Fruit fly (Drosophila melanogaster) whole organism, embryonic: ENCODE data around the gene CG31792.

Experiments used
- BEAF-32 ChIP-seq: fragments of 200-800 bp; sonication (Bioruptor generic); optimal IDR thresholded peaks from 3 replicates; lab custom pipeline; 2017; ENCODE audit warnings: missing biosample characterization, missing genetic modification characterization, mild to moderate bottlenecking, moderate library complexity, missing genetic modification reagents
- CG10267 ChIP-seq: fragments of 200-800 bp; sonication (Bioruptor generic); optimal IDR thresholded peaks from 2 replicates; lab custom pipeline; 2018; ENCODE audit warnings: missing biosample characterization, mild to moderate bottlenecking, missing genetic modification characterization, moderate library complexity
- CG10274 ChIP-seq: fragments of 200-800 bp; sonication (Bioruptor generic); optimal IDR thresholded peaks from 3 replicates; lab custom pipeline; 2017; ENCODE audit warnings: missing biosample characterization, mild to moderate bottlenecking, missing genetic modification characterization
- CG10565 ChIP-seq: fragments of 200-800 bp; sonication (Bioruptor generic); optimal IDR thresholded peaks from 3 replicates; lab custom pipeline; 2016; ENCODE audit warnings: missing biosample characterization, mild to moderate bottlenecking, missing genetic modification characterization
- CG11093 ChIP-seq: fragments of 200-800 bp; sonication (Bioruptor generic); IDR thresholded peaks from 3 replicates; pipeline ENCODE4 v1.3.6; 2022; ENCODE audit warnings: missing biosample characterization, missing genetic modification characterization
- CG12071 ChIP-seq: fragments of 200-800 bp; sonication (Bioruptor generic); optimal IDR thresholded peaks from 3 replicates; lab custom pipeline; 2018; ENCODE audit warnings: missing biosample characterization, mild to moderate bottlenecking, missing genetic modification characterization
- CG12236 ChIP-seq: fragments of 200-800 bp; sonication (Bioruptor generic); optimal IDR thresholded peaks from 2 replicates; lab custom pipeline; 2016; ENCODE audit warnings: missing biosample characterization, missing genetic modification characterization
- CG15514 ChIP-seq: fragments of 200-800 bp; sonication (Bioruptor generic); optimal IDR thresholded peaks from 3 replicates; lab custom pipeline; 2017; ENCODE audit warnings: missing biosample characterization, missing genetic modification characterization, mild to moderate bottlenecking, moderate library complexity, missing genetic modification reagents
- CG2116 ChIP-seq: fragments of 200-800 bp; sonication (Bioruptor generic); optimal IDR thresholded peaks from 3 replicates; lab custom pipeline; 2018; ENCODE audit warnings: missing biosample characterization, mild to moderate bottlenecking, missing genetic modification characterization
- CG2120 ChIP-seq: fragments of 200-800 bp; sonication (Bioruptor generic); optimal IDR thresholded peaks from 3 replicates; lab custom pipeline; 2016; ENCODE audit warnings: missing biosample characterization, missing genetic modification characterization
- CG2202 ChIP-seq: fragments of 200-800 bp; sonication (Bioruptor generic); optimal IDR thresholded peaks from 2 replicates; lab custom pipeline; 2018; ENCODE audit warnings: missing biosample characterization, mild to moderate bottlenecking, missing genetic modification characterization
- CG2889 ChIP-seq: fragments of 200-800 bp; sonication (Bioruptor generic); IDR thresholded peaks from 3 replicates; pipeline ENCODE4 v1.3.6; 2022; ENCODE audit warnings: missing biosample characterization, missing genetic modification characterization
- CG30020 ChIP-seq: fragments of 200-800 bp; optimal IDR thresholded peaks from 2 replicates; lab custom pipeline; 2019; ENCODE audit warnings: missing biosample characterization, mild to moderate bottlenecking, missing genetic modification characterization, moderate library complexity
- CG30403 ChIP-seq: fragments of 200-800 bp; sonication (Bioruptor generic); optimal IDR thresholded peaks from 3 replicates; lab custom pipeline; 2016; ENCODE audit warnings: missing biosample characterization, missing genetic modification characterization
- CG42726 ChIP-seq: fragments of 200-800 bp; sonication (Bioruptor generic); IDR thresholded peaks from 2 replicates; pipeline ENCODE4 v1.3.6; 2022; ENCODE audit warnings: missing biosample characterization, missing genetic modification characterization; ENCODE audit not compliant: partially characterized antibody
- CG6254 ChIP-seq: fragments of 200-800 bp; sonication (Bioruptor generic); optimal IDR thresholded peaks from 3 replicates; lab custom pipeline; 2017; ENCODE audit warnings: mild to moderate bottlenecking, missing biosample characterization, missing genetic modification reagents, missing genetic modification characterization
- CG6813 ChIP-seq: fragments of 200-800 bp; sonication (Bioruptor generic); optimal IDR thresholded peaks from 2 replicates; lab custom pipeline; 2017; ENCODE audit warnings: missing biosample characterization, missing genetic modification characterization, mild to moderate bottlenecking, moderate library complexity, missing genetic modification reagents
- CG6854 ChIP-seq: fragments of 200-800 bp; sonication (Bioruptor generic); optimal IDR thresholded peaks from 3 replicates; lab custom pipeline; 2017; ENCODE audit warnings: missing biosample characterization, mild to moderate bottlenecking, missing genetic modification characterization
- CG7556 ChIP-seq: fragments of 200-800 bp; sonication (Bioruptor generic); optimal IDR thresholded peaks from 2 replicates; lab custom pipeline; 2017; ENCODE audit warnings: missing biosample characterization, mild to moderate bottlenecking, missing genetic modification characterization
- CG8765 ChIP-seq: fragments of 200-800 bp; sonication (Bioruptor generic); IDR thresholded peaks from 2 replicates; pipeline ENCODE4 v1.3.6; 2022; ENCODE audit warnings: missing biosample characterization, missing genetic modification characterization
- CG9727 ChIP-seq: fragments of 200-800 bp; sonication (Bioruptor generic); optimal IDR thresholded peaks from 3 replicates; lab custom pipeline; 2017; ENCODE audit warnings: missing biosample characterization, mild to moderate bottlenecking, missing genetic modification characterization
- CG9797 ChIP-seq: fragments of 200-800 bp; sonication (Bioruptor generic); optimal IDR thresholded peaks from 3 replicates; lab custom pipeline; 2018; ENCODE audit warnings: missing biosample characterization, mild to moderate bottlenecking, missing genetic modification characterization
- CG9932 ChIP-seq: fragments of 200-800 bp; sonication (Bioruptor generic); IDR thresholded peaks from 2 replicates; pipeline ENCODE4 v1.3.6; 2022; ENCODE audit warnings: missing biosample characterization, missing genetic modification characterization
- CoRest ChIP-seq: fragments of 200-800 bp; sonication (Bioruptor generic); optimal IDR thresholded peaks from 3 replicates; lab custom pipeline; 2018; ENCODE audit warnings: missing biosample characterization, mild to moderate bottlenecking, missing genetic modification characterization, moderate library complexity
- D19A ChIP-seq: fragments of 200-800 bp; optimal IDR thresholded peaks from 3 replicates; lab custom pipeline; 2019; ENCODE audit warnings: missing biosample characterization, mild to moderate bottlenecking, missing genetic modification characterization, moderate library complexity
- D19B ChIP-seq: fragments of 200-800 bp; sonication (Bioruptor generic); optimal IDR thresholded peaks from 2 replicates; lab custom pipeline; 2017; ENCODE audit warnings: missing biosample characterization, mild to moderate bottlenecking, missing genetic modification characterization
- Dad ChIP-seq: fragments of 200-800 bp; sonication (Bioruptor generic); optimal IDR thresholded peaks from 3 replicates; lab custom pipeline; 2016; ENCODE audit warnings: missing biosample characterization, missing genetic modification characterization
- Hey ChIP-seq: fragments of 200-800 bp; sonication (Bioruptor generic); optimal IDR thresholded peaks from 3 replicates; lab custom pipeline; 2018; ENCODE audit warnings: missing biosample characterization, mild to moderate bottlenecking, missing genetic modification characterization
- NFAT ChIP-seq: fragments of 200-800 bp; sonication (Bioruptor generic); IDR thresholded peaks from 2 replicates; pipeline ENCODE4 v1.3.6; 2022; ENCODE audit warnings: missing biosample characterization, missing genetic modification characterization
- Oli ChIP-seq: fragments of 200-800 bp; sonication (Bioruptor generic); optimal IDR thresholded peaks from 2 replicates; lab custom pipeline; 2018; ENCODE audit warnings: missing biosample characterization, mild to moderate bottlenecking, missing genetic modification characterization, moderate library complexity
- PHDP ChIP-seq: fragments of 200-800 bp; sonication (Bioruptor generic); optimal IDR thresholded peaks from 3 replicates; lab custom pipeline; 2018; ENCODE audit warnings: missing biosample characterization, mild to moderate bottlenecking, missing genetic modification characterization, moderate library complexity
- Ravus ChIP-seq: fragments of 200-800 bp; sonication (Bioruptor generic); IDR thresholded peaks from 2 replicates; pipeline ENCODE4 v1.3.6; 2022; ENCODE audit warnings: missing biosample characterization, missing genetic modification characterization
- Ssrp ChIP-seq: fragments of 200-800 bp; sonication (Bioruptor generic); optimal IDR thresholded peaks from 2 replicates; lab custom pipeline; 2018; ENCODE audit warnings: missing biosample characterization, mild to moderate bottlenecking, missing genetic modification characterization, moderate library complexity
- crol ChIP-seq: fragments of 200-800 bp; sonication (Bioruptor generic); IDR thresholded peaks from 2 replicates; pipeline ENCODE4 v1.3.6; 2022; ENCODE audit warnings: missing biosample characterization, missing genetic modification characterization
- danr ChIP-seq: fragments of 200-800 bp; sonication (Bioruptor generic); IDR thresholded peaks from 2 replicates; pipeline ENCODE4 v1.3.6; 2022; ENCODE audit warnings: missing biosample characterization, missing genetic modification characterization
- dimm ChIP-seq: fragments of 200-800 bp; sonication (Bioruptor generic); IDR thresholded peaks from 2 replicates; pipeline ENCODE4 v1.3.6; 2022; ENCODE audit warnings: missing biosample characterization, missing genetic modification characterization
- en ChIP-seq: fragments of 200-800 bp; sonication (Bioruptor generic); optimal IDR thresholded peaks from 2 replicates; lab custom pipeline; 2016; ENCODE audit warnings: missing biosample characterization, missing genetic modification characterization
- gem ChIP-seq: fragments of 200-800 bp; sonication (Bioruptor generic); optimal IDR thresholded peaks from 2 replicates; lab custom pipeline; 2019; ENCODE audit warnings: missing biosample characterization, mild to moderate bottlenecking, missing genetic modification characterization, moderate library complexity
- hth ChIP-seq: fragments of >200 bp; optimal IDR thresholded peaks from 2 replicates; lab custom pipeline; 2017; ENCODE audit warnings: inconsistent platforms
- inv ChIP-seq: fragments of 200-800 bp; sonication (Bioruptor generic); IDR thresholded peaks from 2 replicates; pipeline ENCODE4 v1.3.6; 2022; ENCODE audit warnings: missing biosample characterization, missing genetic modification characterization; ENCODE audit not compliant: partially characterized antibody
- nau ChIP-seq: fragments of 200-800 bp; sonication (Bioruptor generic); optimal IDR thresholded peaks from 3 replicates; lab custom pipeline; 2017; ENCODE audit warnings: missing biosample characterization, mild to moderate bottlenecking, missing genetic modification characterization, missing genetic modification reagents
- odd ChIP-seq: fragments of 200-800 bp; sonication (Bioruptor generic); optimal IDR thresholded peaks from 2 replicates; lab custom pipeline; 2017; ENCODE audit warnings: missing biosample characterization, mild to moderate bottlenecking, missing genetic modification characterization
- org-1 ChIP-seq: fragments of 200-800 bp; sonication (Bioruptor generic); optimal IDR thresholded peaks from 2 replicates; lab custom pipeline; 2017; ENCODE audit warnings: missing biosample characterization, missing genetic modification characterization
- ranshi ChIP-seq: fragments of 200-800 bp; sonication (Bioruptor generic); IDR thresholded peaks from 2 replicates; pipeline ENCODE4 v1.3.6; 2022; ENCODE audit warnings: missing biosample characterization, missing genetic modification characterization
- run ChIP-seq: fragments of 200-800 bp; sonication (Bioruptor generic); optimal IDR thresholded peaks from 3 replicates; lab custom pipeline; 2018; ENCODE audit warnings: missing biosample characterization, mild to moderate bottlenecking, missing genetic modification characterization
- salm ChIP-seq: fragments of 200-800 bp; sonication (Bioruptor generic); optimal IDR thresholded peaks from 2 replicates; lab custom pipeline; 2018; ENCODE audit warnings: missing biosample characterization, mild to moderate bottlenecking, missing genetic modification characterization
- seq ChIP-seq: fragments of 200-800 bp; sonication (Bioruptor generic); IDR thresholded peaks from 2 replicates; pipeline ENCODE4 v1.3.6; 2022; ENCODE audit warnings: missing biosample characterization, missing genetic modification characterization
- sr ChIP-seq: fragments of 200-800 bp; sonication (Bioruptor generic); IDR thresholded peaks from 3 replicates; pipeline ENCODE4 v1.3.6; 2022; ENCODE audit warnings: missing biosample characterization, missing genetic modification characterization
- stwl ChIP-seq: fragments of 200-800 bp; sonication (Bioruptor generic); optimal IDR thresholded peaks from 3 replicates; lab custom pipeline; 2018; ENCODE audit warnings: missing biosample characterization, mild to moderate bottlenecking, missing genetic modification characterization, moderate library complexity
- tin ChIP-seq: fragments of 200-800 bp; sonication (Bioruptor generic); optimal IDR thresholded peaks from 3 replicates; lab custom pipeline; 2016; ENCODE audit warnings: missing biosample characterization, missing genetic modification characterization
- unc-4 ChIP-seq: fragments of 200-800 bp; sonication (Bioruptor generic); IDR thresholded peaks from 2 replicates; pipeline ENCODE4 v1.3.6; 2022; ENCODE audit warnings: missing biosample characterization, missing genetic modification characterization; ENCODE audit not compliant: partially characterized antibody

Gene CG31792

DNA sequence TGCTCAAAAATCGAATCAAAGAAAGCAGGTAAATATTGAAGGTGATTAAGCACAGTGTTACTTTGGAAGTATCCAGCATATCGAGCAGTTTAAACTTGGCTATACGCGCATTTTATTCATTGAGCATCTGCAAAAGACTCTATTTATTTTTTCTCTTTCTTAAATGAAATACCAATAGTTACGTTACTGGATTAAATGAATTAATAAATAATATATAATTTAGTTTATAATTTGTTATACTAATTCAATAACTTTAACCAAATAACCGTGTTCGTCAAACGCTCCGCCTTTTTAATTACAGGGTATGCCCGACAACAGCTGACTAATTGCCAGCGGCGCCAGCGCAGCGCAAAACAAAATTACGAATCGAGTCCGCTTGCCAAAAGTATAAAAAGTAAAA is 30.4 kb upstream of the CG31792 start (continued):
- TF ChIP-seq CG12071 (GFP tag; lab: Kevin White, UChicago) (no peak), unc-4 (GFP tag; lab: Robert Waterston, UW) (no peak), CG15514 (peak; percentile 22), org-1 (GFP tag; lab: Kevin White, UChicago) (no peak), CoRest (tag; lab: Kevin White, UChicago) (peak; percentile 34), Hey (no peak), inv (GFP tag; lab: Robert Waterston, UW) (no peak), dimm (GFP tag; lab: Robert Waterston, UW) (no peak), PHDP (peak; percentile 48), CG42726 (GFP tag; lab: Robert Waterston, UW) (no peak), Dad (GFP tag; lab: Kevin White, UChicago) (no peak), ranshi (GFP tag; lab: Robert Waterston, UW) (peak; percentile 45; the same call in 1 of the 2 replicates), sr (GFP tag; lab: Robert Waterston, UW) (no peak), CG10565 (no peak), hth (no peak), CG6854 (no peak), CG30020 (tag; lab: Kevin White, UChicago) (no peak), CG9727 (GFP tag; lab: Kevin White, UChicago) (no peak), CG10274 (GFP tag; lab: Kevin White, UChicago) (peak; percentile 19), gem (peak; percentile 61), Oli (tag; lab: Kevin White, UChicago) (no peak), CG11093 (no peak), D19A (tag; lab: Kevin White, UChicago) (peak; percentile 30), CG9932 (GFP tag; lab: Robert Waterston, UW) (peak; percentile 70), nau (GFP tag; lab: Kevin White, UChicago) (no peak), CG7556 (no peak), odd (GFP tag; lab: Kevin White, UChicago) (no peak), Ssrp (tag; lab: Kevin White, UChicago) (no peak), CG2120 (no peak), danr (GFP tag; lab: Robert Waterston, UW) (peak; percentile 40; the same call in 1 of the 2 replicates), CG2116 (GFP tag; lab: Kevin White, UChicago) (peak; percentile 25), tin (no peak), D19B (GFP tag; lab: Kevin White, UChicago) (peak; percentile 82), CG9797 (GFP tag; lab: Kevin White, UChicago) (no peak), CG2202 (no peak), CG6813 (GFP tag; lab: Kevin White, UChicago) (peak; percentile 34), CG30403 (peak; percentile 3), CG12236 (GFP tag; lab: Kevin White, UChicago) (no peak), crol (GFP tag; lab: Robert Waterston, UW) (no peak), en (GFP tag; lab: Kevin White, UChicago) (no peak), stwl (no peak), CG8765 (GFP tag; lab: Robert Waterston, UW) (no peak), NFAT (GFP tag; lab: Robert Waterston, UW) (0 out of 2 replicates have a peak, but pooled peaks have one; percentile 37), CG6254 (GFP tag; lab: Kevin White, UChicago) (no peak), run (tag; lab: Kevin White, UChicago) (no peak), seq (GFP tag; lab: Robert Waterston, UW) (no peak), Ravus (GFP tag; lab: Robert Waterston, UW) (peak; percentile 27), salm (tag; lab: Kevin White, UChicago) (no peak), CG2889 (GFP tag; lab: Robert Waterston, UW) (no peak; the same call in 2 of the 3 replicates), BEAF-32 (GFP tag; lab: Kevin White, UChicago) (no peak), CG10267 (tag; lab: Kevin White, UChicago) (peak; percentile 3)
